Worm (Caenorhabditis elegans): Measurements from ENCODE around the gene ykt-6.

ykt-6 gene

DNA sequence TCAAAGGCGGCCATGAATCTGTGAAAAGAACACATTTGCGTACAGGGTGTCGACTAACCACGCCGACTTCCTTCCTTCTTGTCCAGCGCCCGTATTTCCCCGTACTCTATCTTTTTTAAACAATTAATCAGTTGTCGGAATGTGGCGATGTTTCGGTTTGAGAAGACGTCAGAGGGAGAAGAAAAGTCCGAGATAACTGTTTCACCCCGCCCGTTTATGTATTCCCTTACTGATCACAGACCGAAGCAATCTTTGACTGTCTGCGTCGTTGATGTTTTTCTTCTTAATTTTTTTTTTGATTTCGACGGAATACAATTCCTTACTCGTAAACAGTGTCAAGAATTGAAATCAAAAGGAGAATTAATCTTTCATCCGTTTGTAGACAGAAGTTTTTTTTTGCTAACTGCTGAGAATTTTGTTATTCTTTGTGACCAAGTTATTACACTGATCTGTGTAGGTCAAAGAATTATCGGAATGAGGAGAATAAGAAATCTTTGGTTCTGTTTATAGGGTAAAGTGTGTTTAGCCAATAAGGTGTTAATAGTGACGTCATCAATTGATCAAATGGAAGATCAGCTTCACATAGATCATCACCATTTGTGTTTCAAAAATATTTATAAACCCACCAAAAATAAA is 9.8 kb upstream of the ykt-6 start (continued):
- TF ChIP-seq nfya-1 (tag; optimal IDR thresholded peaks at IDR 0.05; ENCODE audit: insufficient read depth) (no peak), ZK546.5 (tag; optimal IDR thresholded peaks at IDR 0.05) (no peak), nhr-25 (tag; optimal IDR thresholded peaks at IDR 0.05) (no peak), R02D3.7 (tag; optimal IDR thresholded peaks at IDR 0.05) (no peak), nhr-237 (tag; optimal IDR thresholded peaks at IDR 0.05) (no peak), nhr-76 (tag; optimal IDR thresholded peaks at IDR 0.05) (no peak), nhr-23 (tag; optimal IDR thresholded peaks at IDR 0.05) (peak; percentile 61), jun-1 (tag; optimal IDR thresholded peaks at IDR 0.05) (no peak), nhr-12 (tag; optimal IDR thresholded peaks at IDR 0.05) (no peak)

DNA sequence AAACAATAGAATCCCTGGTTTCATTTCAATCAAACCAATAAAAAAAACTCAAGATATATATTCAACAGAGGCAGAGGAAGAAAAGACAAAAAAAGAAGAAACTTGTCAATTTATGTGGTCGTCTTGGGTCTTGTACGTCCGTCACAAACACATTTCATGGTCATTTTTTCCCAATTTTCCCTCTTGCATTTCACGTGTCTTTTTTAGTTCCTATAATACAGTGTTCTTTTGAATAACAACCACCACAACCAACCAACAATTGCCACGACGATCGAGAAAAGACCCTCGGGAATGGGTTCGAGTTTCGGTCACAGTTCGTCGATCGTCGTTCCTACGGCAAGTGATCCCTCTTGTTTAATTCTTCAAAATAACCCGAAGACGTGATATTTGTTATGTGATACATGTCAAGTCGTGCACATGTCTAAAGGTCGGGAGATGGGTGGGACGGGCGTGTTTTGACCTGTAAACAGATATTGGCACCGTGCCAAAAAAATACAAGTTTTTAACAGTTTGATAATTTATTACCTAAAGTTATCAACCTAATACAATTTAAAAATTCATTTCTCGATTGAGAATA is 8.8 kb upstream of the ykt-6 start:
- TF ChIP-seq nhr-25 (tag; optimal IDR thresholded peaks at IDR 0.05) (peak; percentile 63), ama-1 (optimal IDR thresholded peaks at IDR 0.05) (no peak), egl-5 (tag; optimal IDR thresholded peaks at IDR 0.05) (peak; percentile 14), nhr-23 (tag; optimal IDR thresholded peaks at IDR 0.05) (peak; percentile 20), ZK546.5 (tag; optimal IDR thresholded peaks at IDR 0.05) (no peak)

DNA sequence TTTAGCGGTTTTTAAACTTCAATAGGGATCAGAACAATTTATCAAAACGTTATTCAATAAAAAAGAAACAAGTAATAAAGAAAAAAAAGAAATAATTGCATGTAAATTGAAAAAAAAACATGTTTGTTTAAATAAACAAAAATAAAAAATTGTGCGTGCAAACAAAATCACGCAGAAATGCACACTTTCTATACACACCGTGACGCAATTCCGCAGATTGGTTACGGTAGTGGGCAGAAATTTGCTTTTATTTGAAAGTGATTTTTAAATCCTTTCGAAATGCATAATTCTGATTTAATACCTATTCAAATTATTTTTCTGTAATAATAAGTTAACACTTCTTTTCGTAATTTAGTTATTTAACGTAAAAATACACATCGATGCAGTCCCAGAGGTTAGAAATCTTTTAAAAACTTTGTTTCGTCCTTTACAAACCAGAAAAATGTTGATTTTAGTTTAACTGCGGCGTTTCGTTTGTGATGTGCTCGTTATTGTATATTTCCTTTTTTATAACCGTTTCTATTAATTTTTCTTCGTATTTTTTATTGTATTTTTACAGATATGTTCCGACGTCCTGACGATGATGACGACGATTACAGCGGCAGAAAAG is 5.8 kb upstream of the ykt-6 start, which contains the start of gene cwf-19L2:
cwf-19L2 (plus strand) TSS at position 560 of the 610 bp plus-strand sequence.
- TF ChIP-seq zag-1 (tag; optimal IDR thresholded peaks at IDR 0.05) (no peak), pha-4 (tag; optimal IDR thresholded peaks at IDR 0.05) (peak; percentile 52), mml-1 (tag; optimal IDR thresholded peaks at IDR 0.05) (no peak)

DNA sequence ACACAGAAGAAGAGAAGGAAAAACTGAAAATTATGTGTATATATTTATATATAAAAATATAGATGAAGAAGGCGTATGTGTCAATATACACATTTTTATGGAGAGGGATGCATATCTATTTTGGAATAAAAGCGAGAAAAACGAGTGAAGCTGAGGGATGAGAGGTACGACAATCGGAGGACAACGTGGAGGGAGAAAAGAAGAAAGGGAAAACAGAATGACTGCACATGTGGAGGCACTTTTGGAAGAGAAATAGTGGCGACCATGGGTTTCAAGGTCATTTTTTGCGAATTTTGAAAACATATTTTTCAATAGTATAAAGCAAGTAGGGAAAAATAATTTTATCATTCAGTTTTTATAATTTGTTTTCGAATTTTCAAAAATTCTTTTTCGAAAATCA is 5.2 kb upstream of the ykt-6 start:
- TF ChIP-seq pha-4 (tag; optimal IDR thresholded peaks at IDR 0.05) (peak; percentile 26), mdl-1 (tag; optimal IDR thresholded peaks at IDR 0.05) (no peak), nfya-1 (tag; optimal IDR thresholded peaks at IDR 0.05; ENCODE audit: insufficient read depth) (peak; percentile 54), ztf-11 (tag; optimal IDR thresholded peaks at IDR 0.05) (no peak), nhr-77 (tag; optimal IDR thresholded peaks at IDR 0.05) (no peak), lin-39 (tag; optimal IDR thresholded peaks at IDR 0.05) (peak; percentile 7), nhr-28 (tag; optimal IDR thresholded peaks at IDR 0.05) (no peak), lsy-12 (tag; optimal IDR thresholded peaks at IDR 0.05) (no peak), ZK546.5 (tag; optimal IDR thresholded peaks at IDR 0.05) (no peak), tbx-2 (tag; optimal IDR thresholded peaks at IDR 0.05) (no peak), eor-1 (tag; optimal IDR thresholded peaks at IDR 0.05) (no peak), elt-2 (tag; optimal IDR thresholded peaks at IDR 0.05) (no peak), nhr-25 (tag; optimal IDR thresholded peaks at IDR 0.05) (peak; percentile 61), jun-1 (tag; optimal IDR thresholded peaks at IDR 0.05) (no peak), aly-2 (tag; optimal IDR thresholded peaks at IDR 0.05) (no peak), zag-1 (tag; optimal IDR thresholded peaks at IDR 0.05) (no peak), pqm-1 (tag; optimal IDR thresholded peaks at IDR 0.05) (no peak), egl-27 (tag; optimal IDR thresholded peaks at IDR 0.05) (no peak), snpc-4 (tag; optimal IDR thresholded peaks at IDR 0.05) (no peak), fkh-10 (GFP tag; optimal IDR thresholded peaks at IDR 0.05) (no peak), ceh-28 (tag; optimal IDR thresholded peaks at IDR 0.05) (no peak), R02D3.7 (tag; optimal IDR thresholded peaks at IDR 0.05) (no peak), mml-1 (tag; optimal IDR thresholded peaks at IDR 0.05) (no peak), nhr-237 (tag; optimal IDR thresholded peaks at IDR 0.05) (no peak), skn-1 (tag; optimal IDR thresholded peaks at IDR 0.05) (no peak), nhr-67 (tag; optimal IDR thresholded peaks at IDR 0.05) (no peak), fkh-2 (tag; optimal IDR thresholded peaks at IDR 0.05) (no peak), egl-5 (tag; optimal IDR thresholded peaks at IDR 0.05) (no peak), nhr-43 (tag; optimal IDR thresholded peaks at IDR 0.05; ENCODE audit: poor library complexity, severe bottlenecking) (no peak), hmg-11 (tag; optimal IDR thresholded peaks at IDR 0.05) (peak; percentile 17), sea-2 (GFP tag; optimal IDR thresholded peaks at IDR 0.05) (no peak), ztf-4 (tag; optimal IDR thresholded peaks at IDR 0.05) (no peak), nhr-12 (tag; optimal IDR thresholded peaks at IDR 0.05) (no peak), nhr-23 (tag; optimal IDR thresholded peaks at IDR 0.05) (no peak), ama-1 (optimal IDR thresholded peaks at IDR 0.05) (no peak), ceh-16 (tag; optimal IDR thresholded peaks at IDR 0.05) (no peak), nhr-76 (tag; optimal IDR thresholded peaks at IDR 0.05) (no peak), fos-1 (tag; optimal IDR thresholded peaks at IDR 0.05) (no peak), daf-12 (tag; optimal IDR thresholded peaks at IDR 0.05) (no peak), elt-1 (tag; optimal IDR thresholded peaks at IDR 0.05) (no peak), ceh-9 (tag; optimal IDR thresholded peaks at IDR 0.05) (no peak), nhr-11 (tag; optimal IDR thresholded peaks at IDR 0.05) (no peak), elt-3 (tag; optimal IDR thresholded peaks at IDR 0.05) (no peak)
